Worm (Caenorhabditis elegans) whole organism, mixed stage, embryonic: ENCODE results near the gene F27D9.7.

Source experiments
- ceh-39 ChIP-seq: fragments of 150-350 bp; optimal IDR thresholded peaks from 2 replicates; lab custom pipeline; 2014; ENCODE audit warnings: missing biosample characterization, missing genetic modification characterization
- lin-13 ChIP-seq: fragments of 150-350 bp; optimal IDR thresholded peaks from 2 replicates; lab custom pipeline; 2014; ENCODE audit warnings: missing biosample characterization, missing genetic modification characterization
- nhr-28 ChIP-seq: fragments of 150-350 bp; optimal IDR thresholded peaks from 2 replicates; lab custom pipeline; 2014; ENCODE audit warnings: missing biosample characterization, missing genetic modification characterization
- tbx-8 ChIP-seq: fragments of 200-800 bp; sonication (Bioruptor generic); optimal IDR thresholded peaks from 2 replicates; lab custom pipeline; 2018; ENCODE audit warnings: mild to moderate bottlenecking, missing genetic modification characterization, moderate library complexity, missing compliant biosample characterization

ce11 chrX:7672693-7673092 is 2.1 kb upstream of the F27D9.7 start, which contains the start of gene F27D9.2:
- TF ChIP-seq tbx-8 (GFP tag; lab: Kevin White, UChicago) (no peak), ceh-39 (tag; lab: Kevin White, UChicago) (no peak), lin-13 (no peak), nhr-28 (tag; lab: Kevin White, UChicago) (no peak)
